Worm (Caenorhabditis elegans) whole organism, young adult: Measurements from ENCODE around the gene C10C6.13.

Experiments
- B0336.3 ChIP-seq: fragments of 200-800 bp; sonication (Bioruptor generic); IDR thresholded peaks from 2 replicates; pipeline ENCODE4 v1.3.6; 2022; ENCODE audit warnings: missing genetic modification characterization, missing compliant biosample characterization
- C06A6.2 ChIP-seq: fragments of 200-800 bp; sonication (Bioruptor generic); conservative IDR thresholded peaks from 2 replicates; pipeline ENCODE4 v1.3.6; 2022; ENCODE audit warnings: missing genetic modification characterization, missing compliant biosample characterization
- F23B12.7 ChIP-seq: sonication (generic microtip); optimal IDR thresholded peaks from 2 replicates; lab custom pipeline; 2017; ENCODE audit warnings: missing genetic modification characterization, mild to moderate bottlenecking, missing compliant biosample characterization, antibody characterized with exemption, moderate library complexity; ENCODE audit not compliant: insufficient read depth
- F49E8.2 ChIP-seq: sonication (generic microtip); optimal IDR thresholded peaks from 3 replicates; lab custom pipeline; 2017; ENCODE audit warnings: missing genetic modification characterization, mild to moderate bottlenecking, missing compliant biosample characterization, antibody characterized with exemption, moderate library complexity; ENCODE audit not compliant: insufficient read depth
- F55B11.4 ChIP-seq: sonication (generic microtip); optimal IDR thresholded peaks from 2 replicates; lab custom pipeline; 2016; ENCODE audit warnings: missing compliant biosample characterization, missing genetic modification characterization, borderline replicate concordance; ENCODE audit not compliant: insufficient read depth
- T07F8.4 ChIP-seq: sonication (generic microtip); optimal IDR thresholded peaks from 2 replicates; lab custom pipeline; 2016; ENCODE audit warnings: mild to moderate bottlenecking, missing genetic modification characterization, moderate library complexity, missing compliant biosample characterization
- Y53G8AR.9 ChIP-seq: fragments of 200-800 bp; sonication (Bioruptor generic); conservative IDR thresholded peaks from 2 replicates; pipeline ENCODE4 v1.3.6; 2022; ENCODE audit warnings: missing genetic modification reagents, missing genetic modification characterization, missing compliant biosample characterization
- Y56A3A.18 ChIP-seq: fragments of 200-800 bp; sonication (Bioruptor generic); IDR thresholded peaks from 2 replicates; pipeline ENCODE4 v1.3.6; 2022; ENCODE audit warnings: missing genetic modification reagents, missing genetic modification characterization, missing compliant biosample characterization
- Y95B8A.8 ChIP-seq: fragments of 200-800 bp; sonication (Bioruptor generic); IDR thresholded peaks from 2 replicates; pipeline ENCODE4 v1.3.6; 2022; ENCODE audit warnings: missing genetic modification reagents, missing genetic modification characterization, missing compliant biosample characterization
- ama-1 ChIP-seq, 3 experiments: fragments of 150-350 bp in 1 of 3; sonication (generic microtip) in 2 of 3; optimal IDR thresholded peaks; 2 replicates each; lab custom pipeline; 2014 to 2018; ENCODE audit warnings: missing biosample characterization in 2 of 3, missing genetic modification characterization in 2 of 3, missing genetic modification reagents in 2 of 3
- aptf-2 ChIP-seq: fragments of 200-800 bp; sonication (Bioruptor generic); conservative IDR thresholded peaks from 2 replicates; pipeline ENCODE4 v1.3.6; 2022; ENCODE audit warnings: missing genetic modification reagents, missing genetic modification characterization, missing compliant biosample characterization
- attf-3 ChIP-seq: fragments of 200-800 bp; sonication (Bioruptor generic); conservative IDR thresholded peaks from 2 replicates; pipeline ENCODE4 v1.3.6; 2022; ENCODE audit warnings: missing genetic modification reagents, missing genetic modification characterization, missing compliant biosample characterization
- attf-5 ChIP-seq: fragments of 200-800 bp; sonication (Bioruptor generic); optimal IDR thresholded peaks from 2 replicates; lab custom pipeline; 2018; ENCODE audit warnings: mild to moderate bottlenecking, missing genetic modification characterization, missing compliant biosample characterization
- bed-2 ChIP-seq: fragments of 200-800 bp; sonication (Bioruptor generic); IDR thresholded peaks from 2 replicates; pipeline ENCODE4 v1.3.6; 2022; ENCODE audit warnings: missing genetic modification reagents, missing genetic modification characterization, missing compliant biosample characterization
- ceh-40 ChIP-seq: fragments of 200-800 bp; sonication (Bioruptor generic); IDR thresholded peaks from 2 replicates; pipeline ENCODE4 v1.3.6; 2022; ENCODE audit warnings: missing genetic modification characterization, missing compliant biosample characterization
- ceh-58 ChIP-seq: fragments of 200-800 bp; sonication (Bioruptor generic); IDR thresholded peaks from 2 replicates; pipeline ENCODE4 v1.3.6; 2022; ENCODE audit warnings: missing genetic modification characterization, missing compliant biosample characterization
- chd-7 ChIP-seq: sonication (generic microtip); optimal IDR thresholded peaks from 2 replicates; lab custom pipeline; 2016; ENCODE audit warnings: mild to moderate bottlenecking, missing genetic modification characterization, moderate library complexity, missing compliant biosample characterization
- dox-1 ChIP-seq: fragments of 200-800 bp; sonication (Bioruptor generic); IDR thresholded peaks from 2 replicates; pipeline ENCODE4 v1.3.6; 2022; ENCODE audit warnings: missing genetic modification reagents, missing genetic modification characterization, missing compliant biosample characterization
- dpff-1 ChIP-seq: sonication (generic microtip); optimal IDR thresholded peaks from 2 replicates; lab custom pipeline; 2017; ENCODE audit warnings: mild to moderate bottlenecking, missing genetic modification characterization, missing compliant biosample characterization
- egl-18 ChIP-seq: fragments of 200-800 bp; sonication (Bioruptor generic); IDR thresholded peaks from 2 replicates; pipeline ENCODE4 v1.3.6; 2022; ENCODE audit warnings: missing genetic modification reagents, missing genetic modification characterization, missing compliant biosample characterization
- ekl-4 ChIP-seq: fragments of 200-800 bp; sonication (Bioruptor generic); IDR thresholded peaks from 2 replicates; pipeline ENCODE4 v1.3.6; 2022; ENCODE audit warnings: missing genetic modification reagents, missing genetic modification characterization, missing compliant biosample characterization
- ets-4 ChIP-seq: fragments of 200-800 bp; sonication (Bioruptor generic); optimal IDR thresholded peaks from 2 replicates; lab custom pipeline; 2018; ENCODE audit warnings: mild to moderate bottlenecking, missing genetic modification characterization, missing compliant biosample characterization
- fkh-3 ChIP-seq: sonication (generic microtip); optimal IDR thresholded peaks from 2 replicates; lab custom pipeline; 2016; ENCODE audit warnings: mild to moderate bottlenecking, missing genetic modification characterization, missing compliant biosample characterization
- hlh-12 ChIP-seq: sonication (generic microtip); optimal IDR thresholded peaks from 2 replicates; lab custom pipeline; 2016; ENCODE audit warnings: missing genetic modification characterization, missing compliant biosample characterization
- hlh-26 ChIP-seq: fragments of 200-800 bp; sonication (Bioruptor generic); conservative IDR thresholded peaks from 2 replicates; pipeline ENCODE4 v1.3.6; 2022; ENCODE audit warnings: missing genetic modification reagents, missing genetic modification characterization, missing compliant biosample characterization
- hmg-20 ChIP-seq: fragments of 200-800 bp; sonication (Bioruptor generic); IDR thresholded peaks from 2 replicates; pipeline ENCODE4 v1.3.6; 2022; ENCODE audit warnings: missing genetic modification reagents, missing genetic modification characterization, missing compliant biosample characterization
- lsy-27 ChIP-seq: sonication (generic microtip); optimal IDR thresholded peaks from 2 replicates; lab custom pipeline; 2017; ENCODE audit warnings: missing genetic modification characterization, mild to moderate bottlenecking, missing compliant biosample characterization, antibody characterized with exemption, missing genotype, borderline replicate concordance; ENCODE audit not compliant: insufficient read depth
- madf-6 ChIP-seq: fragments of 200-800 bp; sonication (Bioruptor generic); IDR thresholded peaks from 2 replicates; pipeline ENCODE4 v1.3.6; 2022; ENCODE audit warnings: missing genetic modification reagents, missing genetic modification characterization, missing compliant biosample characterization
- madf-8 ChIP-seq: fragments of 200-800 bp; sonication (Bioruptor generic); conservative IDR thresholded peaks from 2 replicates; pipeline ENCODE4 v1.3.6; 2022; ENCODE audit warnings: missing genetic modification reagents, missing genetic modification characterization, missing compliant biosample characterization
- nfyb-1 ChIP-seq: fragments of 200-800 bp; sonication (Bioruptor generic); IDR thresholded peaks from 2 replicates; pipeline ENCODE4 v1.3.6; 2022; ENCODE audit warnings: missing genetic modification reagents, missing genetic modification characterization, missing compliant biosample characterization
- repo-1 ChIP-seq: sonication (generic microtip); optimal IDR thresholded peaks from 2 replicates; lab custom pipeline; 2017; ENCODE audit warnings: mild to moderate bottlenecking, missing genetic modification characterization, missing compliant biosample characterization
- rpc-1 ChIP-seq, 2 experiments: fragments of 150-350 bp in 1 of 2; sonication (generic microtip) in 1 of 2; optimal IDR thresholded peaks; 2 replicates each; lab custom pipeline; 2014 to 2018; ENCODE audit warnings: missing biosample characterization in 1 of 2, missing genetic modification characterization in 1 of 2, missing genetic modification reagents in 1 of 2, missing genotype in 1 of 2
- snpc-1.1 ChIP-seq: sonication (generic microtip); optimal IDR thresholded peaks from 2 replicates; lab custom pipeline; 2017; ENCODE audit warnings: missing genetic modification characterization, mild to moderate bottlenecking, missing compliant biosample characterization, antibody characterized with exemption, moderate library complexity, missing genotype, missing genetic modification reagents; ENCODE audit not compliant: insufficient read depth
- snpc-1.3 ChIP-seq: sonication (generic microtip); optimal IDR thresholded peaks from 2 replicates; lab custom pipeline; 2017; ENCODE audit warnings: missing genetic modification characterization, mild to moderate bottlenecking, missing compliant biosample characterization, antibody characterized with exemption, moderate library complexity, missing genotype, missing genetic modification reagents; ENCODE audit not compliant: insufficient read depth
- sptf-2 ChIP-seq: fragments of 200-800 bp; sonication (Bioruptor generic); optimal IDR thresholded peaks from 2 replicates; lab custom pipeline; 2018; ENCODE audit warnings: mild to moderate bottlenecking, missing genetic modification characterization, missing compliant biosample characterization
- tbx-9 ChIP-seq: sonication (generic microtip); optimal IDR thresholded peaks from 2 replicates; lab custom pipeline; 2016; ENCODE audit warnings: borderline replicate concordance, missing genetic modification characterization, inconsistent platforms, missing compliant biosample characterization
- tlf-1 ChIP-seq: fragments of 200-800 bp; sonication (Bioruptor generic); optimal IDR thresholded peaks from 2 replicates; lab custom pipeline; 2018; ENCODE audit warnings: mild to moderate bottlenecking, missing genetic modification characterization, missing compliant biosample characterization
- unc-62 ChIP-seq: fragments of 150-350 bp; optimal IDR thresholded peaks from 2 replicates; lab custom pipeline; 2014; ENCODE audit warnings: missing biosample characterization, missing genetic modification reagents, missing genetic modification characterization
- zim-3 ChIP-seq: sonication (generic microtip); optimal IDR thresholded peaks from 2 replicates; lab custom pipeline; 2017; ENCODE audit warnings: mild to moderate bottlenecking, missing genetic modification characterization, moderate library complexity, missing compliant biosample characterization
- ztf-3 ChIP-seq: fragments of 200-800 bp; sonication (Bioruptor generic); optimal IDR thresholded peaks from 2 replicates; lab custom pipeline; 2018; ENCODE audit warnings: mild to moderate bottlenecking, missing genetic modification characterization, missing compliant biosample characterization

C10C6.13 gene

DNA sequence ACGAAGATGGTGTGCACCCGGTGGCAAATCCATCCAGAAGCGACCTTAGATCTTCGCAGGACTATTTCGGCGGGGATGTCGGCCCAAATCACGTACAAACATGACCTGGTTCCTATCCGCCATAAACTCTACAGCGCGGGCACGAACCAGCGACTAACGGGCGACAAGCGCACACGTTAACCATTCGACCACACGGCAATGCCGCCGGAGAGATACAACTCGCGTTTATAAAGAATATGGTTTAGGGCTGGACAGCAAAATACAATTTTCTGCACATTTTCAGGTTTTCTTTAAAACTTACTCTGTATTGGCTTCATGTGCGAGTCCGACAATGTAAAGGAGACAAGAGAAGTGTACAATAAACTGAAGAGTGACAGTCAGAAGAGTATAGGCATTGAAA, 4.5 kb upstream of the C10C6.13 start (continued):
- TF ChIP-seq T07F8.4 (tag; lab: Kevin White, UChicago) (peak; percentile 93), F55B11.4 (tag; lab: Kevin White, UChicago) (peak; percentile 40), F23B12.7 (tag; lab: Kevin White, UChicago) (peak; percentile 83), aptf-2 (GFP tag; lab: Robert Waterston, UW) (0 out of 2 replicates have a peak, but pooled peaks have one; percentile 7), dpff-1 (tag; lab: Kevin White, UChicago) (peak; percentile 63), chd-7 (tag; lab: Kevin White, UChicago) (peak; percentile 89), snpc-1.3 (peak; percentile 91), tlf-1 (peak; percentile 80), ekl-4 (GFP tag; lab: Robert Waterston, UW) (peak; percentile 85), bed-2 (GFP tag; lab: Robert Waterston, UW) (peak; percentile 75), ets-4 (GFP tag; lab: Kevin White, UChicago) (peak; percentile 93), Y53G8AR.9 (peak; percentile 86), sptf-2 (GFP tag; lab: Kevin White, UChicago) (peak; percentile 97), Y95B8A.8 (GFP tag; lab: Robert Waterston, UW) (peak; percentile 70; the same call in 1 of the 2 replicates), dox-1 (peak; percentile 91), attf-5 (GFP tag; lab: Kevin White, UChicago) (peak; percentile 90), rpc-1 (optimal IDR thresholded peaks at IDR 0.05; lab: Kevin White, UChicago) (peak; percentile 75), rpc-1 (tag; optimal IDR thresholded peaks at IDR 0.05; lab: Kevin White, UChicago) (peak; percentile 95), ceh-40 (GFP tag; lab: Robert Waterston, UW) (peak; percentile 90), unc-62 (no peak), madf-8 (0 out of 2 replicates have a peak, but pooled peaks have one; percentile 16), hlh-26 (GFP tag; lab: Robert Waterston, UW) (no peak), ama-1 (optimal IDR thresholded peaks at IDR 0.05; lab: Kevin White, UChicago) (peak; percentile 52), ama-1 (GFP tag; optimal IDR thresholded peaks at IDR 0.05; lab: Kevin White, UChicago) (peak; percentile 84 to 93), fkh-3 (tag; lab: Kevin White, UChicago) (peak; percentile 90), ztf-3 (GFP tag; lab: Kevin White, UChicago) (peak; percentile 64), hlh-12 (tag; lab: Kevin White, UChicago) (peak; percentile 62), F49E8.2 (tag; lab: Kevin White, UChicago) (peak; percentile 86), ceh-58 (GFP tag; lab: Robert Waterston, UW) (peak; percentile 92; the same call in 1 of the 2 replicates), nfyb-1 (GFP tag; lab: Robert Waterston, UW) (peak; percentile 90), C06A6.2 (GFP tag; lab: Robert Waterston, UW) (peak; percentile 46; the same call in 1 of the 2 replicates), zim-3 (tag; lab: Kevin White, UChicago) (peak; percentile 98), hmg-20 (GFP tag; lab: Robert Waterston, UW) (0 out of 2 replicates have a peak, but pooled peaks have one; percentile 11), tbx-9 (tag; lab: Kevin White, UChicago) (peak; percentile 53), egl-18 (GFP tag; lab: Robert Waterston, UW) (peak; percentile 89)
- TF ChIP-seq, all 124 proteins: peak for 113

DNA sequence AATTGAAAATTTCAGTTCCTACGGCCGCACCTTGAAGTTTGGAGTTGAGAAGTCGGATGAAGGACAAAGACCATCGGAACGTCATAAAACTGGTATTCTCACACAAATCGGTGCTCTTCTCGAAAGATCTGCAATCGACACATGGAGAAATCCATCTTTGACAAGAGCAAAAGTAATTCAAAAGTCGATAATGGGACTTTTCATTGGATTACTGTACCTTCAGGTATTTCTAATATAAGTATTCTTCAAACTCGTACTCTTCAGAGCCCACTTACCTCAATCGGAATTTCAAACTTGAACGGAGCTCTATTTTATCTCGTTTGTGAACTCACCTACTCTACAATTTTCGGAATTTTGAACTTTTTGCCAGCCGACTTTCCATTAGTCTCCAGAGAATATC, 2.5 kb upstream of the C10C6.13 start:
- no peak for TF ChIP-seq attf-3 (GFP tag; lab: Robert Waterston, UW)
- TF ChIP-seq madf-6 (GFP tag; lab: Robert Waterston, UW) = no peak
- no peak for TF ChIP-seq lsy-27 (tag; lab: Kevin White, UChicago)
- TF ChIP-seq Y56A3A.18 (GFP tag; lab: Robert Waterston, UW) = no peak
- TF ChIP-seq B0336.3 (GFP tag; lab: Robert Waterston, UW) = no peak
- no peak for TF ChIP-seq Y53G8AR.9
- no peak for TF ChIP-seq ceh-40 (GFP tag; lab: Robert Waterston, UW)
- no peak for TF ChIP-seq snpc-1.1 (tag; lab: Kevin White, UChicago)
- TF ChIP-seq aptf-2 (GFP tag; lab: Robert Waterston, UW) = no peak
- TF ChIP-seq repo-1 = no peak
